Worm (Caenorhabditis elegans) whole organism, L3 larva: Measurements from ENCODE around the gene glb-28.

Experiments used
- ama-1 ChIP-seq: fragments of 150-350 bp; optimal IDR thresholded peaks from 2 replicates; lab custom pipeline; 2018
- ceh-16 ChIP-seq: sonication (generic microtip); optimal IDR thresholded peaks from 2 replicates; lab custom pipeline; 2017; ENCODE audit warnings: missing biosample characterization, missing genetic modification characterization
- ceh-82 ChIP-seq: fragments of 150-350 bp; optimal IDR thresholded peaks from 2 replicates; lab custom pipeline; 2014; ENCODE audit warnings: missing biosample characterization, missing genetic modification characterization
- daf-12 ChIP-seq: fragments of 150-350 bp; optimal IDR thresholded peaks from 2 replicates; lab custom pipeline; 2014; ENCODE audit warnings: missing biosample characterization, missing genetic modification reagents, missing genetic modification characterization
- egl-27 ChIP-seq: sonication (generic microtip); optimal IDR thresholded peaks from 4 replicates; lab custom pipeline; 2017; ENCODE audit warnings: missing biosample characterization, missing genetic modification reagents, missing genetic modification characterization
- egl-5 ChIP-seq: fragments of 150-350 bp; optimal IDR thresholded peaks from 2 replicates; lab custom pipeline; 2017; ENCODE audit warnings: missing biosample characterization, missing genetic modification reagents, missing genetic modification characterization, inconsistent platforms
- elt-1 ChIP-seq: fragments of 150-350 bp; optimal IDR thresholded peaks from 2 replicates; lab custom pipeline; 2014; ENCODE audit warnings: missing biosample characterization, missing genetic modification characterization
- elt-2 ChIP-seq: sonication (generic microtip); optimal IDR thresholded peaks from 2 replicates; lab custom pipeline; 2016; ENCODE audit warnings: missing genetic modification reagents, mild to moderate bottlenecking, missing genetic modification characterization, missing compliant biosample characterization
- elt-3 ChIP-seq, 3 experiments: fragments of 150-350 bp in 1 of 3; sonication (generic microtip) in 2 of 3; optimal IDR thresholded peaks; 2 replicates in 2 of 3; 4 replicates in 1 of 3; lab custom pipeline; 2014 to 2017; ENCODE audit warnings: missing biosample characterization in 3 of 3, missing genetic modification characterization in 3 of 3
- eor-1 ChIP-seq, 2 experiments: fragments of 150-350 bp; optimal IDR thresholded peaks; 2 replicates each; lab custom pipeline; 2014 to 2018; ENCODE audit warnings: missing biosample characterization in 2 of 2, missing genetic modification characterization in 2 of 2
- fkh-10 ChIP-seq: sonication (generic microtip); optimal IDR thresholded peaks from 2 replicates; lab custom pipeline; 2017; ENCODE audit warnings: missing biosample characterization, missing genetic modification reagents, missing genetic modification characterization
- fkh-2 ChIP-seq: fragments of 150-350 bp; optimal IDR thresholded peaks from 2 replicates; lab custom pipeline; 2014; ENCODE audit warnings: missing biosample characterization, missing genetic modification reagents, missing genetic modification characterization
- fos-1 ChIP-seq: fragments of 150-350 bp; optimal IDR thresholded peaks from 2 replicates; lab custom pipeline; 2014; ENCODE audit warnings: missing biosample characterization, missing genetic modification characterization
- hmg-11 ChIP-seq: sonication (generic microtip); optimal IDR thresholded peaks from 2 replicates; lab custom pipeline; 2016; ENCODE audit warnings: missing genetic modification characterization, missing compliant biosample characterization
- jun-1 ChIP-seq: fragments of 150-350 bp; optimal IDR thresholded peaks from 2 replicates; lab custom pipeline; 2014; ENCODE audit warnings: missing biosample characterization, missing genetic modification reagents, missing genetic modification characterization
- lsy-12 ChIP-seq: sonication (generic microtip); optimal IDR thresholded peaks from 2 replicates; lab custom pipeline; 2016; ENCODE audit warnings: mild to moderate bottlenecking, missing genetic modification characterization, missing compliant biosample characterization
- mdl-1 ChIP-seq: fragments of 150-350 bp; optimal IDR thresholded peaks from 2 replicates; lab custom pipeline; 2014; ENCODE audit warnings: missing biosample characterization, missing genetic modification characterization
- mml-1 ChIP-seq: fragments of 150-350 bp; sonication (generic microtip); optimal IDR thresholded peaks from 3 replicates; lab custom pipeline; 2014; ENCODE audit warnings: missing biosample characterization, missing genetic modification characterization
- nfya-1 ChIP-seq: sonication (generic microtip); optimal IDR thresholded peaks from 2 replicates; lab custom pipeline; 2017; ENCODE audit warnings: missing genetic modification characterization, mild to moderate bottlenecking, missing compliant biosample characterization, antibody characterized with exemption, moderate library complexity; ENCODE audit not compliant: insufficient read depth
- nhr-11 ChIP-seq: fragments of 150-350 bp; optimal IDR thresholded peaks from 2 replicates; lab custom pipeline; 2014; ENCODE audit warnings: missing biosample characterization, missing genetic modification characterization
- nhr-12 ChIP-seq: fragments of 150-350 bp; optimal IDR thresholded peaks from 2 replicates; lab custom pipeline; 2014; ENCODE audit warnings: missing biosample characterization, missing genetic modification characterization
- nhr-23 ChIP-seq: fragments of 150-350 bp; optimal IDR thresholded peaks from 2 replicates; lab custom pipeline; 2014; ENCODE audit warnings: missing biosample characterization, missing genetic modification reagents, missing genetic modification characterization
- nhr-25 ChIP-seq: sonication (generic microtip); optimal IDR thresholded peaks from 2 replicates; lab custom pipeline; 2017; ENCODE audit warnings: missing biosample characterization, missing genetic modification characterization
- nhr-43 ChIP-seq: sonication (generic microtip); optimal IDR thresholded peaks from 2 replicates; lab custom pipeline; 2016; ENCODE audit warnings: mild to moderate bottlenecking, missing genetic modification characterization, missing compliant biosample characterization; ENCODE audit not compliant: poor library complexity, severe bottlenecking
- nhr-67 ChIP-seq: fragments of 150-350 bp; optimal IDR thresholded peaks from 2 replicates; lab custom pipeline; 2014; ENCODE audit warnings: missing biosample characterization, missing genetic modification characterization
- nhr-76 ChIP-seq: fragments of 150-350 bp; sonication (generic microtip); optimal IDR thresholded peaks from 5 replicates; lab custom pipeline; 2014; ENCODE audit warnings: missing biosample characterization, missing genetic modification characterization
- nhr-77 ChIP-seq: fragments of 150-350 bp; optimal IDR thresholded peaks from 2 replicates; lab custom pipeline; 2014; ENCODE audit warnings: missing biosample characterization, missing genetic modification characterization
- pha-4 ChIP-seq: fragments of 150-350 bp; optimal IDR thresholded peaks from 2 replicates; lab custom pipeline; 2014; ENCODE audit warnings: missing biosample characterization, missing genetic modification reagents, missing genetic modification characterization
- snpc-4 ChIP-seq: fragments of 150-350 bp; optimal IDR thresholded peaks from 2 replicates; lab custom pipeline; 2014; ENCODE audit warnings: missing biosample characterization, missing genetic modification characterization
- tbx-2 ChIP-seq: sonication (generic microtip); optimal IDR thresholded peaks from 2 replicates; lab custom pipeline; 2016; ENCODE audit warnings: mild to moderate bottlenecking, missing genetic modification characterization, missing compliant biosample characterization
- unc-39 ChIP-seq: sonication (generic microtip); optimal IDR thresholded peaks from 4 replicates; lab custom pipeline; 2017; ENCODE audit warnings: missing biosample characterization, missing genetic modification characterization
- unc-62 ChIP-seq: fragments of 150-350 bp; sonication (generic microtip); optimal IDR thresholded peaks from 4 replicates; lab custom pipeline; 2014; ENCODE audit warnings: missing biosample characterization, missing genetic modification reagents, missing genetic modification characterization
- ztf-11 ChIP-seq: fragments of 150-350 bp; optimal IDR thresholded peaks from 2 replicates; lab custom pipeline; 2014; ENCODE audit warnings: missing biosample characterization, missing genetic modification characterization
- ztf-4 ChIP-seq: fragments of 150-350 bp; optimal IDR thresholded peaks from 2 replicates; lab custom pipeline; 2014; ENCODE audit warnings: missing biosample characterization, missing genetic modification characterization

glb-28 gene

DNA sequence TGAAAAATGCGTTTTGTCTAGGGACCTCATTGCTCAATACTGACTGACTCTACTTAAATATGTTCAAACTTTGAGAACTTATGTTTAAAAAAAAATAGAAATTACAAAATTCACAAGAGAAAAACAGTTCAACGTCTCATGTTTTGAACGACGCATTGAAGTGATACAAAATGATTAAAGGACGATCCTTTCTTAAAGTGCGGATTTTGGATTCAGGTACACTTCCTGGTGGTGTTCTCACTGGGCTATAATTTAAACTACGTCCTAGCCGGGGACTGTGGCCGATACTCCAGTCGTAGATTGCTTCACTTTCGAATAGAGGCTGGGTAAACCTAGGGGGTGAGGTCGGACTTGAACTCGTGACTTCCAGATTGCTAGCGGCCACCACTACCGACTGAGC is 18.6 kb upstream of the glb-28 start:
- TF ChIP-seq hmg-11 = no peak
- no peak for TF ChIP-seq ztf-11 (tag; lab: Kevin White, UChicago)
- TF ChIP-seq unc-39 (tag; lab: Kevin White, UChicago) = no peak
- TF ChIP-seq fos-1 = no peak
- no peak for TF ChIP-seq fkh-10 (GFP tag; lab: Kevin White, UChicago)
- no peak for TF ChIP-seq snpc-4
- TF ChIP-seq nhr-43 (tag; lab: Kevin White, UChicago) = no peak
- TF ChIP-seq tbx-2 (tag; lab: Kevin White, UChicago) = no peak
- TF ChIP-seq ama-1 (lab: Kevin White, UChicago) = no peak
- no peak for TF ChIP-seq nhr-11 (tag; lab: Kevin White, UChicago)
- no peak for TF ChIP-seq nhr-76 (tag; lab: Kevin White, UChicago)
- no peak for TF ChIP-seq mdl-1 (tag; lab: Kevin White, UChicago)

DNA sequence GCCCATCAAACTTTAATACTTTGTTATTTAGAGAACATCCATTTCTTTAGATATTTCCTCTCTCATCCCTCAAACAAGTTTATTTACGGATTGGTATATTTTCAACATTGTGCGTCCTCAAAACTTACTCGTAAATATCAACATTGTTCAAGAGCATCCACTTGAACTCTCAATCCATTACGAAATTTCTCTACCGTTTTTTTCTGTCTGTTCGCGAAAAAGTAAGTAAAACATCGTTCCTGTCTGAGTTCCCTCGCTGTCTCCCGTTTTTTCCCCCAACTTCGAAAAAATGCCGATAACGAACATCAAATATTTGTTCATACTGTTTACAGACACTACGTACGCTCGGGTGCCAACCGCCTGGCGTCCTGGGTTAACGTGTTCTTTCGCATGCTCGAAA is 17.9 kb upstream of the glb-28 start:
- no peak for TF ChIP-seq eor-1 (tag; optimal IDR thresholded peaks at IDR 0.05; lab: Kevin White, UChicago)
- peak; percentile 99 for TF ChIP-seq pha-4

DNA sequence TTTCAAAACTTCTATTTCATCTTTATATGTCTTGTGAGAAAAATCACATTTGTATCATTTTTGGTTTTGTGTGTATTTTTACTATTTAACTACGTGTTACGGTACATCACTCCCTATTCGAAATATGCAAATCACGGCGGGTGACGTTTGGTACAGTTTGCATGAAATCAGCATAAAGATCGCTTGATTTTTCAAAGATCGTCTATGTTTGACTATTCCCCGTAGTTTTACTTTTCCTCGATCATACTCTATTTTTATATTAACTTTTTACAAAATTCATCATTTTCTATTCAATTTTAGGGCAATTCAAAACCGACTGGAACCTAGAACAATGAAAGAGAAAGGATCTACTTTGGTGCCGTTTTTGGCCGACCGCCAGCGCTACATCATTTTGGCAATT is 13.6 kb upstream of the glb-28 start, which contains the start of gene Y15E3A.4:
Gene Y15E3A.4 (plus strand): TSS at position 301 of the 400 bp plus-strand sequence.
- TF ChIP-seq nhr-67 (no peak), nhr-43 (tag; lab: Kevin White, UChicago) (no peak), elt-1 (tag; lab: Kevin White, UChicago) (no peak)

ce11 chrX:15328343-15328742 is 11.3 kb upstream of the glb-28 start:
- TF ChIP-seq ztf-4 = no peak
- TF ChIP-seq lsy-12 (tag; lab: Kevin White, UChicago) = no peak
- TF ChIP-seq fos-1 = no peak
- no peak for TF ChIP-seq mml-1 (tag; lab: Kevin White, UChicago)
- TF ChIP-seq unc-39 (tag; lab: Kevin White, UChicago) = no peak
- TF ChIP-seq jun-1 (tag; lab: Kevin White, UChicago) = no peak
- TF ChIP-seq fkh-2 (tag; lab: Kevin White, UChicago) = no peak
- TF ChIP-seq elt-1 (tag; lab: Kevin White, UChicago) = no peak
- TF ChIP-seq nhr-77 = no peak
- no peak for TF ChIP-seq egl-27 (tag; lab: Kevin White, UChicago)
- TF ChIP-seq egl-5 (tag; lab: Kevin White, UChicago) = no peak
- TF ChIP-seq ceh-82 (tag; lab: Kevin White, UChicago) = no peak
- no peak for TF ChIP-seq nfya-1 (tag; lab: Kevin White, UChicago)
- TF ChIP-seq eor-1 (tag; optimal IDR thresholded peaks at IDR 0.05; lab: Kevin White, UChicago) = no peak
- no peak for TF ChIP-seq ceh-16 (tag; lab: Kevin White, UChicago)
- no peak for TF ChIP-seq nhr-12 (tag; lab: Kevin White, UChicago)

DNA sequence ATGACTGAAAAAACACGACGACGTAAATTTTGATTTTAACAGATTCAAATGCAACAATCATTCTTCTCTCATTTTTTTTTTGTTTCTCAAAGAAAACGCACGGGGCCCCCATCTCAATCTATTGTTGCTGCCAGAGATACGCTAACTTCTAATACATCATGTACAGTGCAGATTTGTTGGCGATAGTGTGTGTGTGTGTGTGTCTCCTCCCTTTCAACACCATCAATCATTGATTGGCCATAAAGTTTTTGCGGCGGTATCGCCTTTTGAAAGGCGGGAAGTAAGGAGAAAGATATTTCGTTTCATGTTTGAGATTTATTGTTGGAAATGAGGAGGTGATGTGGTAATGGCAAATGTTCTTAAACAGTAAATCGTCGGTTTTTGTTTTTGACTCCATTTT is 10.2 kb upstream of the glb-28 start:
- TF ChIP-seq nfya-1 (tag; lab: Kevin White, UChicago) = peak; percentile 6
- peak; percentile 15 for TF ChIP-seq nhr-43 (tag; lab: Kevin White, UChicago)
- TF ChIP-seq unc-62 (GFP tag; lab: Kevin White, UChicago) = peak; percentile 22
- TF ChIP-seq nhr-23 (tag; lab: Kevin White, UChicago) = peak; percentile 34
- TF ChIP-seq elt-3 (tag; optimal IDR thresholded peaks at IDR 0.05; lab: Kevin White, UChicago) = peak in 1 of 3 experiments; percentile 18
- TF ChIP-seq daf-12 (tag; lab: Kevin White, UChicago) = no peak
- no peak for TF ChIP-seq elt-2 (tag; lab: Kevin White, UChicago)
- TF ChIP-seq elt-1 (tag; lab: Kevin White, UChicago) = peak; percentile 92
- peak; percentile 72 for TF ChIP-seq nhr-25
- TF ChIP-seq, all 47 proteins: peak for 7
